Worm (Caenorhabditis elegans) whole organism, L2 larva: ENCODE data around the gene W09G12.10.

ENCODE experiments used
- R02D3.7 ChIP-seq: fragments of 150-350 bp; optimal IDR thresholded peaks from 2 replicates; lab custom pipeline; 2014; ENCODE audit warnings: missing biosample characterization, missing genetic modification characterization
- Y55F3AM.14 ChIP-seq: fragments of 200-800 bp; sonication (Bioruptor generic); optimal IDR thresholded peaks from 2 replicates; lab custom pipeline; 2018; ENCODE audit warnings: mild to moderate bottlenecking, missing genetic modification characterization, missing compliant biosample characterization
- ceh-16 ChIP-seq: fragments of 150-350 bp; optimal IDR thresholded peaks from 2 replicates; lab custom pipeline; 2014; ENCODE audit warnings: missing biosample characterization, missing genetic modification characterization
- egl-27 ChIP-seq: sonication (generic microtip); optimal IDR thresholded peaks from 3 replicates; lab custom pipeline; 2017; ENCODE audit warnings: missing biosample characterization, missing genetic modification reagents, missing genetic modification characterization
- elt-3 ChIP-seq: sonication (generic microtip); optimal IDR thresholded peaks from 2 replicates; lab custom pipeline; 2017; ENCODE audit warnings: missing biosample characterization, missing genetic modification characterization
- fos-1 ChIP-seq: fragments of 150-350 bp; optimal IDR thresholded peaks from 2 replicates; lab custom pipeline; 2014; ENCODE audit warnings: missing biosample characterization, missing genetic modification characterization
- mdl-1 ChIP-seq, 2 experiments: fragments of 150-350 bp in 1 of 2; sonication (generic microtip) in 1 of 2; optimal IDR thresholded peaks; 2 replicates each; lab custom pipeline; 2017; ENCODE audit warnings: missing biosample characterization in 2 of 2, missing genetic modification characterization in 2 of 2
- nhr-11 ChIP-seq: fragments of 150-350 bp; optimal IDR thresholded peaks from 2 replicates; lab custom pipeline; 2014; ENCODE audit warnings: missing biosample characterization, missing genetic modification characterization
- snpc-4 ChIP-seq: fragments of 150-350 bp; optimal IDR thresholded peaks from 2 replicates; lab custom pipeline; 2014; ENCODE audit warnings: missing biosample characterization, missing genetic modification characterization
- unc-39 ChIP-seq: fragments of 150-350 bp; optimal IDR thresholded peaks from 2 replicates; lab custom pipeline; 2014; ENCODE audit warnings: missing biosample characterization, missing genetic modification characterization

DNA sequence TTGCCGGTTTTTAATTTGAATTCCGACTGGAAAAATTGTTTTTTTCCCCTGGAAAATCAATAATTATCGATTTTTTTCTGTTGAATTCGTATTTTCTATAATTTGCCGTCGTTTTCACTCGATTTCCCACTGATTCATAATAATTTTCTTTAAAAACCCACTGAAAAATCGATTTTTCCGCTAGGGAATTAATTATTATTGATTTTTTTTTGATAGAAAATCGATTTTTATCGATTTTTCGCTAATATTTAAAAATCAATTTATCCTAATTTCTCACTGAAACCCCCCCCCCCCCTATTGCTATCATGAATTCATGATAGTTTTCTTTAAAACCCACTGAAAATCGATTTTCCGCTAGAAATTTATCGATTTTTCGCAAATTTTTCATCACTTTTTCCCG lies 44.5 kb downstream of the W09G12.10 start:
- TF ChIP-seq mdl-1 (tag; optimal IDR thresholded peaks at IDR 0.05; lab: Kevin White, UChicago) (no peak), Y55F3AM.14 (GFP tag; lab: Kevin White, UChicago) (no peak), nhr-11 (tag; lab: Kevin White, UChicago) (no peak), unc-39 (tag; lab: Kevin White, UChicago) (no peak), ceh-16 (tag; lab: Kevin White, UChicago) (no peak), egl-27 (tag; lab: Kevin White, UChicago) (no peak), R02D3.7 (tag; lab: Kevin White, UChicago) (no peak), fos-1 (tag; lab: Kevin White, UChicago) (no peak), elt-3 (tag; lab: Kevin White, UChicago) (no peak), snpc-4 (tag; lab: Kevin White, UChicago) (no peak)
